Worm (Caenorhabditis elegans) whole organism, late embryonic: ENCODE results near the gene ZC204.12.

ENCODE experiments used
- ceh-14 ChIP-seq: sonication (generic microtip); optimal IDR thresholded peaks from 2 replicates; lab custom pipeline; 2016; ENCODE audit warnings: missing genotype, missing genetic modification characterization, missing compliant biosample characterization
- elt-2 ChIP-seq: sonication (generic microtip); optimal IDR thresholded peaks from 2 replicates; lab custom pipeline; 2016; ENCODE audit warnings: missing genetic modification reagents, missing genetic modification characterization, missing compliant biosample characterization
- pag-3 ChIP-seq: sonication (generic microtip); optimal IDR thresholded peaks from 2 replicates; lab custom pipeline; 2016; ENCODE audit warnings: missing compliant biosample characterization, missing genetic modification characterization, borderline replicate concordance
- zip-5 ChIP-seq: sonication (generic microtip); optimal IDR thresholded peaks from 2 replicates; lab custom pipeline; 2016; ENCODE audit warnings: missing genetic modification characterization, missing compliant biosample characterization

- TF ChIP-seq zip-5 (no peak), ceh-14 (tag; lab: Kevin White, UChicago) (no peak), elt-2 (tag; lab: Kevin White, UChicago) (no peak), pag-3 (no peak)
These were observed 13.9 kb upstream of the ZC204.12 start for ce11 chrII:1670985-1671384.
